Fruit fly (Drosophila melanogaster) whole organism, embryonic: ENCODE measurements around the gene CG13455.

Experiments used
- CG12391 ChIP-seq: fragments of 200-800 bp; sonication (Bioruptor generic); optimal IDR thresholded peaks from 3 replicates; lab custom pipeline; 2018; ENCODE audit warnings: missing biosample characterization, mild to moderate bottlenecking, missing genetic modification characterization, moderate library complexity
- CG2116 ChIP-seq: fragments of 200-800 bp; sonication (Bioruptor generic); optimal IDR thresholded peaks from 3 replicates; lab custom pipeline; 2018; ENCODE audit warnings: missing biosample characterization, mild to moderate bottlenecking, missing genetic modification characterization
- CG2712 ChIP-seq: fragments of 200-800 bp; optimal IDR thresholded peaks from 3 replicates; lab custom pipeline; 2019; ENCODE audit warnings: missing biosample characterization, mild to moderate bottlenecking, missing genetic modification characterization, moderate library complexity
- CG4424 ChIP-seq: fragments of 200-800 bp; sonication (Bioruptor generic); optimal IDR thresholded peaks from 3 replicates; lab custom pipeline; 2016; ENCODE audit warnings: missing biosample characterization, missing genetic modification characterization
- CG6854 ChIP-seq: fragments of 200-800 bp; sonication (Bioruptor generic); optimal IDR thresholded peaks from 3 replicates; lab custom pipeline; 2017; ENCODE audit warnings: missing biosample characterization, mild to moderate bottlenecking, missing genetic modification characterization
- CkIIα-i1 ChIP-seq: fragments of 200-800 bp; sonication (Bioruptor generic); IDR thresholded peaks from 2 replicates; pipeline ENCODE4 v1.3.6; 2022; ENCODE audit warnings: missing biosample characterization, missing genetic modification characterization
- Dip2 ChIP-seq: fragments of 200-800 bp; sonication (Bioruptor generic); IDR thresholded peaks from 2 replicates; pipeline ENCODE4 v1.3.6; 2022; ENCODE audit warnings: missing biosample characterization, missing genetic modification characterization
- Nf-YA ChIP-seq: fragments of 200-800 bp; sonication (Bioruptor generic); IDR thresholded peaks from 2 replicates; pipeline ENCODE4 v1.3.6; 2022; ENCODE audit warnings: missing biosample characterization, missing genetic modification characterization
- cad ChIP-seq: fragments of >200 bp; optimal IDR thresholded peaks from 2 replicates; lab custom pipeline; 2017; ENCODE audit warnings: missing biosample characterization, missing genetic modification characterization
- pb ChIP-seq: fragments of 200-800 bp; sonication (Bioruptor generic); optimal IDR thresholded peaks from 3 replicates; lab custom pipeline; 2016; ENCODE audit warnings: missing biosample characterization, missing genetic modification characterization

DNA sequence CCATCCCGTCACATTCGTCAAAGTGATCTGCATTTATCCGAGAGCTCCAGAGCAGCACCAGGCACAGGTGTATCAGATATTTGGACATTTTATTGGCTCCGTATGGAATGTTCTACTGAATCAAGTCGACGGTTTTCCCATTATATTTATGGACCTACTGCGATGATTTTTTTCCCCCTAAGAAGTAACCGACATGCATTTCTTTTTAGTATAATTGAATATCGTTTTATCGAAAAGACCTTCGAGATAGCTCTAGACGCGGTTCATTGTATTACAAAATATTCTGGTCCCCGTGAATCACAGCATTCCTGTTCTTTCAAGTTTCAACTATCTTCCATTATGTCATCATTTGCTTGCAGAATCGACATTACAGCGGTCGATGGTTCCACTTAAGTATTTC is 32.8 kb downstream of the CG13455 start, which contains the start of gene obst-H:
- no peak for TF ChIP-seq CG2712 (tag; lab: Kevin White, UChicago)
- TF ChIP-seq CG12391 (tag; lab: Kevin White, UChicago) = no peak
- no peak for TF ChIP-seq Dip2 (GFP tag; lab: Robert Waterston, UW)
- no peak for TF ChIP-seq CkIIα-i1 (GFP tag; lab: Robert Waterston, UW)
- no peak for TF ChIP-seq cad (GFP tag; lab: Kevin White, UChicago)
- no peak for TF ChIP-seq Nf-YA
- TF ChIP-seq pb (GFP tag; lab: Kevin White, UChicago) = no peak
- no peak for TF ChIP-seq CG6854 (GFP tag; lab: Kevin White, UChicago)
- no peak for TF ChIP-seq CG2116 (GFP tag; lab: Kevin White, UChicago)
- no peak for TF ChIP-seq CG4424 (GFP tag; lab: Kevin White, UChicago)
